Worm (Caenorhabditis elegans) whole organism, late embryonic: Measurements from ENCODE around the gene H03A11.2.

Source experiments
- C38D4.7 ChIP-seq: fragments of 200-800 bp; sonication (Bioruptor generic); optimal IDR thresholded peaks from 2 replicates; lab custom pipeline; 2018; ENCODE audit warnings: mild to moderate bottlenecking, missing genetic modification characterization, moderate library complexity, missing compliant biosample characterization
- K02D7.2 ChIP-seq: sonication (generic microtip); optimal IDR thresholded peaks from 2 replicates; lab custom pipeline; 2017; ENCODE audit warnings: mild to moderate bottlenecking, missing genetic modification characterization, missing compliant biosample characterization
- T23F11.4 ChIP-seq: fragments of 200-800 bp; sonication (Bioruptor generic); optimal IDR thresholded peaks from 2 replicates; lab custom pipeline; 2018; ENCODE audit warnings: mild to moderate bottlenecking, missing genetic modification characterization, missing compliant biosample characterization
- Y22D7AL.16 ChIP-seq: sonication (generic microtip); optimal IDR thresholded peaks from 2 replicates; lab custom pipeline; 2016; ENCODE audit warnings: missing genetic modification characterization, missing compliant biosample characterization
- ama-1 ChIP-seq: fragments of 150-350 bp; optimal IDR thresholded peaks from 2 replicates; lab custom pipeline; 2014
- ceh-18 ChIP-seq: sonication (generic microtip); optimal IDR thresholded peaks from 2 replicates; lab custom pipeline; 2016; ENCODE audit warnings: missing genetic modification characterization, missing compliant biosample characterization
- ceh-2 ChIP-seq: sonication (generic microtip); optimal IDR thresholded peaks from 2 replicates; lab custom pipeline; 2016; ENCODE audit warnings: missing genotype, missing genetic modification characterization, missing compliant biosample characterization
- ceh-6 ChIP-seq: fragments of 200-800 bp; sonication (Bioruptor generic); optimal IDR thresholded peaks from 2 replicates; lab custom pipeline; 2018; ENCODE audit warnings: mild to moderate bottlenecking, missing genetic modification characterization, missing compliant biosample characterization
- elt-2 ChIP-seq: sonication (generic microtip); optimal IDR thresholded peaks from 2 replicates; lab custom pipeline; 2016; ENCODE audit warnings: missing genetic modification reagents, missing genetic modification characterization, missing compliant biosample characterization
- ets-4 ChIP-seq: sonication (generic microtip); optimal IDR thresholded peaks from 2 replicates; lab custom pipeline; 2016; ENCODE audit warnings: missing genetic modification characterization, missing compliant biosample characterization
- fkh-10 ChIP-seq: fragments of 150-350 bp; optimal IDR thresholded peaks from 2 replicates; lab custom pipeline; 2014; ENCODE audit warnings: missing biosample characterization, missing genetic modification reagents, missing genetic modification characterization
- fkh-6 ChIP-seq: sonication (generic microtip); optimal IDR thresholded peaks from 2 replicates; lab custom pipeline; 2016; ENCODE audit warnings: missing genetic modification characterization, missing compliant biosample characterization
- gmeb-2 ChIP-seq: sonication (generic microtip); optimal IDR thresholded peaks from 2 replicates; lab custom pipeline; 2016; ENCODE audit warnings: missing genetic modification characterization, inconsistent platforms, missing compliant biosample characterization
- hlh-15 ChIP-seq: sonication (generic microtip); optimal IDR thresholded peaks from 2 replicates; lab custom pipeline; 2016; ENCODE audit warnings: missing genetic modification characterization, missing compliant biosample characterization
- hlh-6 ChIP-seq: sonication (generic microtip); optimal IDR thresholded peaks from 2 replicates; lab custom pipeline; 2016; ENCODE audit warnings: missing genotype, missing genetic modification characterization, missing compliant biosample characterization
- lim-6 ChIP-seq: sonication (generic microtip); optimal IDR thresholded peaks from 2 replicates; lab custom pipeline; 2016; ENCODE audit warnings: missing genetic modification characterization, missing compliant biosample characterization
- lin-11 ChIP-seq: fragments of 200-800 bp; sonication (Bioruptor generic); optimal IDR thresholded peaks from 2 replicates; lab custom pipeline; 2018; ENCODE audit warnings: mild to moderate bottlenecking, missing genetic modification characterization, missing compliant biosample characterization
- madf-2 ChIP-seq: sonication (generic microtip); optimal IDR thresholded peaks from 2 replicates; lab custom pipeline; 2017; ENCODE audit warnings: missing genetic modification characterization, missing compliant biosample characterization
- mec-3 ChIP-seq: sonication (generic microtip); optimal IDR thresholded peaks from 2 replicates; lab custom pipeline; 2016; ENCODE audit warnings: borderline replicate concordance, missing genetic modification characterization, missing compliant biosample characterization
- nhr-11 ChIP-seq: fragments of 150-350 bp; optimal IDR thresholded peaks from 2 replicates; lab custom pipeline; 2014; ENCODE audit warnings: missing biosample characterization, missing genetic modification characterization
- nhr-232 ChIP-seq: sonication (generic microtip); optimal IDR thresholded peaks from 2 replicates; lab custom pipeline; 2016; ENCODE audit warnings: missing genetic modification characterization, missing compliant biosample characterization
- pat-9 ChIP-seq: fragments of 200-800 bp; sonication (Bioruptor generic); optimal IDR thresholded peaks from 2 replicates; lab custom pipeline; 2018; ENCODE audit warnings: mild to moderate bottlenecking, missing genetic modification characterization, moderate library complexity, missing compliant biosample characterization
- pax-1 ChIP-seq: fragments of 150-350 bp; optimal IDR thresholded peaks from 2 replicates; lab custom pipeline; 2014; ENCODE audit warnings: missing biosample characterization, missing genetic modification characterization
- pha-2 ChIP-seq: sonication (generic microtip); optimal IDR thresholded peaks from 2 replicates; lab custom pipeline; 2017; ENCODE audit warnings: mild to moderate bottlenecking, missing genetic modification characterization, missing compliant biosample characterization
- pha-4 ChIP-seq: fragments of 150-350 bp; optimal IDR thresholded peaks from 2 replicates; lab custom pipeline; 2018; ENCODE audit warnings: missing biosample characterization, missing genetic modification reagents, missing genetic modification characterization
- pqm-1 ChIP-seq: sonication (generic microtip); optimal IDR thresholded peaks from 2 replicates; lab custom pipeline; 2016; ENCODE audit warnings: missing genetic modification characterization, missing compliant biosample characterization
- pros-1 ChIP-seq: fragments of 150-350 bp; optimal IDR thresholded peaks from 2 replicates; lab custom pipeline; 2014; ENCODE audit warnings: missing biosample characterization, missing genetic modification reagents, missing genetic modification characterization
- ref-2 ChIP-seq: sonication (generic microtip); optimal IDR thresholded peaks from 2 replicates; lab custom pipeline; 2016; ENCODE audit warnings: missing genetic modification characterization, missing compliant biosample characterization
- syd-9 ChIP-seq: sonication (generic microtip); optimal IDR thresholded peaks from 2 replicates; lab custom pipeline; 2016; ENCODE audit warnings: mild to moderate bottlenecking, missing genetic modification characterization, moderate library complexity, missing compliant biosample characterization
- tbx-2 ChIP-seq: sonication (generic microtip); optimal IDR thresholded peaks from 2 replicates; lab custom pipeline; 2016; ENCODE audit warnings: missing genetic modification characterization, missing compliant biosample characterization
- tbx-7 ChIP-seq: sonication (generic microtip); optimal IDR thresholded peaks from 2 replicates; lab custom pipeline; 2016; ENCODE audit warnings: missing genotype, missing genetic modification characterization, missing compliant biosample characterization
- ttx-3 ChIP-seq: sonication (generic microtip); optimal IDR thresholded peaks from 2 replicates; lab custom pipeline; 2016; ENCODE audit warnings: missing genetic modification reagents, missing genetic modification characterization, missing compliant biosample characterization
- unc-42 ChIP-seq: sonication (generic microtip); optimal IDR thresholded peaks from 2 replicates; lab custom pipeline; 2016; ENCODE audit warnings: missing genotype, missing genetic modification characterization, missing compliant biosample characterization
- unc-55 ChIP-seq: sonication (generic microtip); optimal IDR thresholded peaks from 2 replicates; lab custom pipeline; 2017; ENCODE audit warnings: missing biosample characterization, missing genetic modification reagents, missing genetic modification characterization
- ztf-16 ChIP-seq: sonication (generic microtip); optimal IDR thresholded peaks from 2 replicates; lab custom pipeline; 2017; ENCODE audit warnings: missing genetic modification characterization, missing compliant biosample characterization

H03A11.2 gene

DNA sequence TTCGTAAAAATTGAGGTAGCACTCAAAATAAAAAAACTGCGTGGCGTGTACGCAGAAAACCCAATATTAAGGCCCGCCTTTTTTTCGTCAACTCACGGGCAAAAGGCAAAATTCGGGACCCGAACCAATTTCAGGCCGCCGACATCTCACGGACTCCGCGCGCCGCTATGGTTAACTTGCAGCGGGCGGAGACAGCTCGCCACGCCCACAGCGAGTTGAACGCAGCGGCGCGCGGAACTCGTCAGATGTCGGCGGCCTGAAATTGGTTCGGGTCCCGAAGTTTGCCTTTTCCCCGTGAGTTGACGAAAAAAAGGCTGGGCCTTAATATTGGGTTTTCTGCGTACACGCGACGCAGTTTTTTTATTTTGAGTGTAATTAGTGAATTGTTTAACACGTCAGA is 9.3 kb downstream of the H03A11.2 start:
- TF ChIP-seq T23F11.4 (GFP tag; lab: Kevin White, UChicago) (no peak), hlh-6 (tag; lab: Kevin White, UChicago) (no peak), ztf-16 (tag; lab: Kevin White, UChicago) (no peak), ets-4 (tag; lab: Kevin White, UChicago) (no peak), pha-2 (tag; lab: Kevin White, UChicago) (no peak), unc-42 (tag; lab: Kevin White, UChicago) (no peak), lim-6 (no peak), nhr-11 (tag; lab: Kevin White, UChicago) (no peak), ama-1 (lab: Kevin White, UChicago) (no peak), ceh-18 (tag; lab: Kevin White, UChicago) (no peak), ttx-3 (tag; lab: Kevin White, UChicago) (no peak), K02D7.2 (tag; lab: Kevin White, UChicago) (no peak), ref-2 (tag; lab: Kevin White, UChicago) (no peak), ceh-6 (GFP tag; lab: Kevin White, UChicago) (no peak), nhr-232 (tag; lab: Kevin White, UChicago) (no peak)

DNA sequence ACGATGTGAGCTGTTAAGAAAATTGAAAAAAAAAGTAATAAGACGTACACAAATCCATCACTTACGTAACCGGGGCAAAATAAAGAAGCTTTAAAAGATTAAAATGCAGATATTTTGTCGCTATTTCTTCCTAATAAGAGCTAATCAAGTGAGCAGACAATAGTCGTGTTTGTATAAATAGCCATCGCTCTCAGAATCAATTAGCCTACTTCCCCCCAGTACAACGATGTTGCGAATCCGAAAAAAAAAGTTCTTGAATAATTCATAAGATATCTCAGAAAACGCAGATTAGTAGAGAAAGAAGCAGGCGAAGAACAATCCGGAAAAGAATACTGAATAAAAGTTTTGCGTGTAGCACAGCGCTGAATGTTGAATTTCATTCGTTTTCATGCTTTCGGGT is 15.2 kb downstream of the H03A11.2 start:
- no peak for TF ChIP-seq fkh-6 (tag; lab: Kevin White, UChicago)
- TF ChIP-seq unc-55: no peak
- TF ChIP-seq pqm-1 (tag; lab: Kevin White, UChicago): no peak
- TF ChIP-seq hlh-6 (tag; lab: Kevin White, UChicago): no peak
- TF ChIP-seq ama-1 (lab: Kevin White, UChicago): no peak
- TF ChIP-seq C38D4.7: no peak
- TF ChIP-seq mec-3: no peak
- no peak for TF ChIP-seq pat-9 (tag; lab: Kevin White, UChicago)
- no peak for TF ChIP-seq lin-11 (tag; lab: Kevin White, UChicago)
- no peak for TF ChIP-seq pax-1
- no peak for TF ChIP-seq elt-2 (tag; lab: Kevin White, UChicago)
- no peak for TF ChIP-seq madf-2 (tag; lab: Kevin White, UChicago)
- TF ChIP-seq ztf-16 (tag; lab: Kevin White, UChicago): no peak
- no peak for TF ChIP-seq fkh-10 (GFP tag; lab: Kevin White, UChicago)

DNA sequence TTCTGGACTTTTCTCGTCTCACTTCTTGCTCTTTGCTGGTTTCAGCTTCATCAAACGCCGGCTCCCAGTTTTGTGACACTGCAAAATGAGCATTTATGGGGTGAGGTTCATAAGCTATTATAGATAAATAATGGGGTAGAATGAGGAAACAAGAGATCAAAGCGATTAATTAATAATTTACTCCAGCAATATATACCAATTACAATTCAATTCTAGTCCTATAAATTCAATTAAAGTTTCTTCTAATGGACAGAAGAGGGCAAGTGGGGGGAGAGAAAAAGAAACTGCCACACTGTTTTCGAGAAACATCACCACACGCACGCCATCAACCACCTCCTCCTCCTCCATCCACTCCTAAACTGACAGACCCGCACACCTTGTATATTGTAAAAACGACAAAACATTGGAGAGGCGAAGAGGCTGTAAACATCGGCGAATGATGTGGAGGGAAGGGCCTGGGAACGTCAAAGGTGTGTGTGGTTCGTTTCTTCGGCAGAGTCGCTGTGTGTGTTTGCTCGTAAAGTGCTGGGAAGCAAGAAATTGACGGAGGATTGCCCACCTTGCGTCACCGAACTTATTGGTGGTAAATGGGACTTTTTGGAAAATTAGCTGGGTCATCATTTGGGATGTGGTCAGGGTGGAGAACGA is 17.1 kb downstream of the H03A11.2 start, which contains the start of the genes H03A11.13 and famk-1:
TSS of gene H03A11.13 (minus strand) at position 51 of the 648 bp plus-strand sequence.
TSS of gene famk-1 (minus strand) at position 78 of the 648 bp plus-strand sequence.
- TF ChIP-seq madf-2 (tag; lab: Kevin White, UChicago) (no peak), nhr-232 (tag; lab: Kevin White, UChicago) (no peak), ref-2 (tag; lab: Kevin White, UChicago) (no peak), hlh-15 (tag; lab: Kevin White, UChicago) (no peak), tbx-2 (tag; lab: Kevin White, UChicago) (no peak), C38D4.7 (no peak)

DNA sequence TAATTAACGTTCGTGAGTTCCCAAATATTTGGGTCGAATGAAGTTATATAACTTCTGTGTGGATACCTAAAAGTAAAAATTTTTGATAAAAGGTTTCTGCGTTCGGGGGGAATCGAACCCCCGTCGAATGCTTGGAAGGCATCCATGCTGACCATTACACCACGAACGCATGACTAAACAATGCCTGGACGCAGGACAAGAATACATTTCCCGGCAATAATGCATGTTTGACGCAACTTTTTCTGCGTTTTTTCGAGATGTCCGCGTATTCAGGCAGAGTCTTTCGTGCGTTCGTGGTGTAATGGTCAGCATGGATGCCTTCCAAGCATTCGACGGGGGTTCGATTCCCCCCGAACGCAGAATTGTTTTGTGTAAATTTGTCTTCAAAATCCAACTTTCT is 29.7 kb downstream of the H03A11.2 start:
- TF ChIP-seq gmeb-2 (tag; lab: Kevin White, UChicago): peak; percentile 14
- TF ChIP-seq Y22D7AL.16 (tag; lab: Kevin White, UChicago): no peak
- no peak for TF ChIP-seq ceh-2 (tag; lab: Kevin White, UChicago)
- no peak for TF ChIP-seq pros-1 (tag; lab: Kevin White, UChicago)
- TF ChIP-seq elt-2 (tag; lab: Kevin White, UChicago): peak; percentile 17
- no peak for TF ChIP-seq fkh-6 (tag; lab: Kevin White, UChicago)
- no peak for TF ChIP-seq syd-9 (tag; lab: Kevin White, UChicago)
- TF ChIP-seq pqm-1 (tag; lab: Kevin White, UChicago): no peak
- TF ChIP-seq pha-2 (tag; lab: Kevin White, UChicago): no peak
- no peak for TF ChIP-seq tbx-7
- peak; percentile 20 for TF ChIP-seq ceh-6 (GFP tag; lab: Kevin White, UChicago)
- TF ChIP-seq pat-9 (tag; lab: Kevin White, UChicago): no peak
- no peak for TF ChIP-seq pha-4 (tag; lab: Kevin White, UChicago)
- TF ChIP-seq, all 69 proteins: peak for 3
